Worm (Caenorhabditis elegans) whole organism, L2 larva: Measurements from ENCODE around the gene ugtp-1.

Source experiments
- C34F6.9 ChIP-seq: fragments of 150-350 bp; optimal IDR thresholded peaks from 2 replicates; lab custom pipeline; 2014; ENCODE audit warnings: missing biosample characterization, missing genetic modification characterization
- F13H6.1 ChIP-seq: sonication (generic microtip); optimal IDR thresholded peaks from 2 replicates; lab custom pipeline; 2016; ENCODE audit warnings: missing genetic modification characterization, missing compliant biosample characterization
- R02D3.7 ChIP-seq: fragments of 150-350 bp; optimal IDR thresholded peaks from 2 replicates; lab custom pipeline; 2014; ENCODE audit warnings: missing biosample characterization, missing genetic modification characterization
- Y55F3AM.14 ChIP-seq: fragments of 200-800 bp; sonication (Bioruptor generic); optimal IDR thresholded peaks from 2 replicates; lab custom pipeline; 2018; ENCODE audit warnings: mild to moderate bottlenecking, missing genetic modification characterization, missing compliant biosample characterization
- alr-1 ChIP-seq: fragments of 150-350 bp; optimal IDR thresholded peaks from 2 replicates; lab custom pipeline; 2014; ENCODE audit warnings: missing biosample characterization, missing genetic modification characterization
- blmp-1 ChIP-seq: sonication (generic microtip); optimal IDR thresholded peaks from 2 replicates; lab custom pipeline; 2017; ENCODE audit warnings: missing genetic modification characterization, mild to moderate bottlenecking, missing compliant biosample characterization, antibody characterized with exemption, moderate library complexity; ENCODE audit not compliant: insufficient read depth
- ceh-16 ChIP-seq: fragments of 150-350 bp; optimal IDR thresholded peaks from 2 replicates; lab custom pipeline; 2014; ENCODE audit warnings: missing biosample characterization, missing genetic modification characterization
- ceh-82 ChIP-seq: fragments of 150-350 bp; optimal IDR thresholded peaks from 2 replicates; lab custom pipeline; 2014; ENCODE audit warnings: missing biosample characterization, missing genetic modification characterization
- crh-2 ChIP-seq: sonication (generic microtip); optimal IDR thresholded peaks from 2 replicates; lab custom pipeline; 2017; ENCODE audit warnings: missing biosample characterization, missing genetic modification characterization
- dmd-4 ChIP-seq: sonication (generic microtip); optimal IDR thresholded peaks from 2 replicates; lab custom pipeline; 2017; ENCODE audit warnings: missing biosample characterization, missing genetic modification characterization
- egl-27 ChIP-seq: sonication (generic microtip); optimal IDR thresholded peaks from 3 replicates; lab custom pipeline; 2017; ENCODE audit warnings: missing biosample characterization, missing genetic modification reagents, missing genetic modification characterization
- elt-3 ChIP-seq: sonication (generic microtip); optimal IDR thresholded peaks from 2 replicates; lab custom pipeline; 2017; ENCODE audit warnings: missing biosample characterization, missing genetic modification characterization
- fos-1 ChIP-seq: fragments of 150-350 bp; optimal IDR thresholded peaks from 2 replicates; lab custom pipeline; 2014; ENCODE audit warnings: missing biosample characterization, missing genetic modification characterization
- gmeb-1 ChIP-seq: fragments of 150-350 bp; optimal IDR thresholded peaks from 2 replicates; lab custom pipeline; 2014; ENCODE audit warnings: missing biosample characterization, missing genetic modification characterization
- lin-11 ChIP-seq: fragments of 150-350 bp; sonication (generic microtip); optimal IDR thresholded peaks from 2 replicates; lab custom pipeline; 2014; ENCODE audit warnings: missing biosample characterization, missing genetic modification characterization, inconsistent platforms, mixed read lengths
- lin-13 ChIP-seq: fragments of 150-350 bp; optimal IDR thresholded peaks from 2 replicates; lab custom pipeline; 2014; ENCODE audit warnings: missing biosample characterization, missing genetic modification reagents, missing genetic modification characterization
- lsy-2 ChIP-seq, 2 experiments: fragments of 150-350 bp in 1 of 2; sonication (generic microtip) in 1 of 2; optimal IDR thresholded peaks; 2 replicates each; lab custom pipeline; 2014 to 2017; ENCODE audit warnings: missing biosample characterization in 2 of 2, missing genetic modification characterization in 2 of 2
- mab-5 ChIP-seq: fragments of 150-350 bp; optimal IDR thresholded peaks from 2 replicates; lab custom pipeline; 2014; ENCODE audit warnings: missing biosample characterization, missing genetic modification characterization
- mbf-1 ChIP-seq: sonication (generic microtip); optimal IDR thresholded peaks from 2 replicates; lab custom pipeline; 2017; ENCODE audit warnings: missing biosample characterization, missing genetic modification characterization
- mdl-1 ChIP-seq, 2 experiments: fragments of 150-350 bp in 1 of 2; sonication (generic microtip) in 1 of 2; optimal IDR thresholded peaks; 2 replicates each; lab custom pipeline; 2017; ENCODE audit warnings: missing biosample characterization in 2 of 2, missing genetic modification characterization in 2 of 2
- nhr-10 ChIP-seq: sonication (generic microtip); optimal IDR thresholded peaks from 2 replicates; lab custom pipeline; 2017; ENCODE audit warnings: missing biosample characterization, missing genetic modification characterization
- nhr-12 ChIP-seq: fragments of 150-350 bp; optimal IDR thresholded peaks from 2 replicates; lab custom pipeline; 2014; ENCODE audit warnings: missing biosample characterization, missing genetic modification characterization
- nhr-129 ChIP-seq: fragments of 150-350 bp; optimal IDR thresholded peaks from 2 replicates; lab custom pipeline; 2014; ENCODE audit warnings: missing biosample characterization, missing genetic modification characterization
- nhr-21 ChIP-seq: fragments of 150-350 bp; optimal IDR thresholded peaks from 2 replicates; lab custom pipeline; 2014; ENCODE audit warnings: missing biosample characterization, missing genetic modification characterization
- nhr-237 ChIP-seq: fragments of 150-350 bp; optimal IDR thresholded peaks from 2 replicates; lab custom pipeline; 2014; ENCODE audit warnings: missing biosample characterization, missing genetic modification characterization
- nhr-25 ChIP-seq: fragments of 150-350 bp; sonication (generic microtip); optimal IDR thresholded peaks from 3 replicates; lab custom pipeline; 2014; ENCODE audit warnings: missing biosample characterization, missing genetic modification characterization
- nhr-6 ChIP-seq: fragments of 150-350 bp; optimal IDR thresholded peaks from 2 replicates; lab custom pipeline; 2014; ENCODE audit warnings: missing biosample characterization, missing genetic modification characterization
- nhr-77 ChIP-seq: fragments of 150-350 bp; optimal IDR thresholded peaks from 2 replicates; lab custom pipeline; 2014; ENCODE audit warnings: missing biosample characterization, missing genetic modification characterization
- sem-4 ChIP-seq: fragments of 150-350 bp; optimal IDR thresholded peaks from 2 replicates; lab custom pipeline; 2014; ENCODE audit warnings: missing biosample characterization, missing genetic modification reagents, missing genetic modification characterization
- sma-3 ChIP-seq: sonication (generic microtip); optimal IDR thresholded peaks from 2 replicates; lab custom pipeline; 2016; ENCODE audit warnings: missing genetic modification reagents, missing genetic modification characterization, missing compliant biosample characterization
- sma-9 ChIP-seq, 2 experiments: fragments of 150-350 bp in 1 of 2; sonication (generic microtip) in 1 of 2; optimal IDR thresholded peaks; 2 replicates each; lab custom pipeline; 2014 to 2016; ENCODE audit warnings: missing genetic modification characterization in 2 of 2, mild to moderate bottlenecking in 1 of 2, missing biosample characterization in 1 of 2, missing compliant biosample characterization in 1 of 2, missing genetic modification reagents in 1 of 2, moderate library complexity in 1 of 2
- snpc-4 ChIP-seq: fragments of 150-350 bp; optimal IDR thresholded peaks from 2 replicates; lab custom pipeline; 2014; ENCODE audit warnings: missing biosample characterization, missing genetic modification characterization
- unc-55 ChIP-seq: fragments of 150-350 bp; sonication (generic microtip); optimal IDR thresholded peaks from 3 replicates; lab custom pipeline; 2014; ENCODE audit warnings: missing biosample characterization, missing genetic modification reagents, missing genetic modification characterization
- unc-62 ChIP-seq: fragments of 150-350 bp; optimal IDR thresholded peaks from 2 replicates; lab custom pipeline; 2014; ENCODE audit warnings: missing biosample characterization, missing genetic modification reagents, missing genetic modification characterization
- zag-1 ChIP-seq: fragments of 150-350 bp; optimal IDR thresholded peaks from 2 replicates; lab custom pipeline; 2014; ENCODE audit warnings: missing biosample characterization, missing genetic modification characterization
- ztf-1 ChIP-seq: fragments of 200-800 bp; sonication (Bioruptor generic); conservative IDR thresholded peaks from 2 replicates; pipeline ENCODE4 v1.3.6; 2022; ENCODE audit warnings: missing genetic modification characterization, missing compliant biosample characterization
- ztf-4 ChIP-seq: fragments of 150-350 bp; optimal IDR thresholded peaks from 2 replicates; lab custom pipeline; 2014; ENCODE audit warnings: missing biosample characterization, missing genetic modification characterization

The ugtp-1 gene

DNA sequence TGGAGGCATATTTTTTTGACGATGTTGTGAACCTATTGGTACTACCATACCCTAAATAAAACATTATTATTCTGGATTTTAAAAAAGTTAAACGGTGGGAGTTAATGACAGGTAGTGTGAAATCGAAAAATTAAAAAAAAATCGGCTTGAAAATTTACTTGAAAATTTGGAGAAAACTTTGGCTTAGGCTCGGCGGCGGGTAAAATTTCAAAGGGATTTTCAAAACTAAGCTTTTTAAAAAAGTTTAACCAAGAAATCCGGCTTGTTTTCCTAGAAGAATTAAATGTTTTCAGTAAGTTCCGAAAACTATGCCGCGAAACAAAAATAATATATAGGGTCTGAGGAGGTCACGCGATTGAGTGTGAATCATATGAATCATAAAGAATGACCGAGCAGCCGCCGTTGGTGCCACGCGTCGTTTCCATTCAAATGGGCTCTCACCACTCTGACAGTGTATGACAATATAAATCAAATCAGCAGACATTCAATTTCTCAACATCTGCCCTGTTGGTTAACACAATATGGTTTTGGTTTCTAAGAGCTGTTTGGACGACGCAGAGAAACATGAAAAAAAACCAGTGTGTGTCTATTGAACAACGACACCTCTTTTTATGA is 10.6 kb upstream of the ugtp-1 start, which contains the start of gene aak-1:
Gene aak-1, minus strand, starts transcription at position 51 of the 615 bp plus-strand sequence.
- TF ChIP-seq ztf-4 (tag; lab: Kevin White, UChicago) (no peak), lin-13 (GFP tag; lab: Kevin White, UChicago) (no peak), ztf-1 (GFP tag; lab: Robert Waterston, UW) (no peak), dmd-4 (tag; lab: Kevin White, UChicago) (no peak), nhr-129 (tag; lab: Kevin White, UChicago) (peak; percentile 5), Y55F3AM.14 (GFP tag; lab: Kevin White, UChicago) (no peak), lsy-2 (tag; optimal IDR thresholded peaks at IDR 0.05; lab: Kevin White, UChicago) (no peak), ceh-82 (no peak), mab-5 (tag; lab: Kevin White, UChicago) (no peak)

DNA sequence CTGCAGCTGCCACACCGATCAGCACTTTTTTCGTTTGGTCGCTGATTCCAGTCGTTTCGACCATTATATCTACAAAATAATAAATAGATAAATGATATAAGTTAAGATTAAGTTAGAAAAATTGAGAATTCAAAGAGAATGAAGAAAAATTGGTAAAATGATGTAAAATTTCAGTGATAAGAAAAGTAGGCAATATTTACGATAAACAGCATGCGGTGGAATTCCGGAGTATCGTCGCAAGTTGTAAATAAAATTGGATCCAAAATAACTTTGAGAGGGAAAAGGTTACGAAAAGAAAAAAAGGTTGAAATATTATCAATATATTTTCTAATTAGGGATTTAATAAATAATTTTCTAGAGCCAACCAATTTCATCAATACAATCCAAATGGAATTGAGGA is 4.2 kb upstream of the ugtp-1 start, which contains the start of gene tomm-70:
Gene tomm-70, minus strand, starts transcription at position 69 of the 400 bp plus-strand sequence.
- TF ChIP-seq C34F6.9 (tag; lab: Kevin White, UChicago): peak; percentile 36
- peak; percentile 9 for TF ChIP-seq gmeb-1 (tag; lab: Kevin White, UChicago)
- no peak for TF ChIP-seq ceh-16 (tag; lab: Kevin White, UChicago)
- peak; percentile 34 for TF ChIP-seq R02D3.7 (tag; lab: Kevin White, UChicago)
- peak in 1 of 2 experiments; percentile 25 for TF ChIP-seq lsy-2 (tag; optimal IDR thresholded peaks at IDR 0.05; lab: Kevin White, UChicago)
- no peak for TF ChIP-seq nhr-10 (tag; lab: Kevin White, UChicago)
- TF ChIP-seq nhr-129 (tag; lab: Kevin White, UChicago): peak; percentile 30
- no peak for TF ChIP-seq crh-2
- TF ChIP-seq ceh-82: no peak
- no peak for TF ChIP-seq zag-1 (tag; lab: Kevin White, UChicago)
- peak; percentile 31 for TF ChIP-seq unc-55 (GFP tag; lab: Kevin White, UChicago)
- TF ChIP-seq elt-3: no peak
- TF ChIP-seq nhr-77 (tag; lab: Kevin White, UChicago): no peak
- TF ChIP-seq blmp-1 (tag; lab: Kevin White, UChicago): no peak
- no peak for TF ChIP-seq sem-4 (tag; lab: Kevin White, UChicago)
- no peak for TF ChIP-seq lin-11 (tag; lab: Kevin White, UChicago)
- no peak for TF ChIP-seq nhr-237
- no peak for TF ChIP-seq fos-1 (tag; lab: Kevin White, UChicago)
- TF ChIP-seq, all 48 proteins: peak for 6

DNA sequence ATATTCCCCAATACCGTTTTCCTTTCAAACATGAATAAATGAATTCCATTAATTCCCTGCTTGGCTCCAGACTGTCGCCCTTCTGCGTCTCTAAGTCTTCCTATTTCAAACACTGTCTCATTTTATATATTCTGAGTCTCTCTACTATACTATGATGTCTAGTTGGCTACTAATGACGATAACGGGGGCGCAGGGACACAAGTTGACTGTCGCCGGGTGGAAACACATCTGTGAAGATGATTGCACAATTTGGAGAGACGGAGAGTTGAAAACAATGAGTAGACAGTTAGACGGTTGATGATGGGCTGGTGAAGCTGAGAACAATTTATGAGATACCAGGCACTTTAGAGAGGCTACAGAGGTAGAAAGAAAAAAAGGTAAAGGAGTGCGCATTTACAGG is 1.0 kb downstream of the ugtp-1 start, which contains the start of gene sma-2:
Gene sma-2, plus strand, starts transcription at position 194 of the 400 bp plus-strand sequence.
- TF ChIP-seq lsy-2 (tag; optimal IDR thresholded peaks at IDR 0.05; lab: Kevin White, UChicago) (peak in 1 of 2 experiments; percentile 45), nhr-25 (tag; lab: Kevin White, UChicago) (peak; percentile 74), lin-13 (GFP tag; lab: Kevin White, UChicago) (no peak), sem-4 (tag; lab: Kevin White, UChicago) (no peak), unc-62 (GFP tag; lab: Kevin White, UChicago) (no peak), gmeb-1 (tag; lab: Kevin White, UChicago) (peak; percentile 72), Y55F3AM.14 (GFP tag; lab: Kevin White, UChicago) (no peak), C34F6.9 (tag; lab: Kevin White, UChicago) (peak; percentile 29), nhr-129 (tag; lab: Kevin White, UChicago) (peak; percentile 68), nhr-21 (tag; lab: Kevin White, UChicago) (peak; percentile 52), mdl-1 (tag; optimal IDR thresholded peaks at IDR 0.05; lab: Kevin White, UChicago) (peak in 1 of 2 experiments; percentile 16), F13H6.1 (tag; lab: Kevin White, UChicago) (peak; percentile 88), egl-27 (tag; lab: Kevin White, UChicago) (peak; percentile 15), nhr-6 (tag; lab: Kevin White, UChicago) (no peak), fos-1 (tag; lab: Kevin White, UChicago) (peak; percentile 98), nhr-12 (no peak), snpc-4 (tag; lab: Kevin White, UChicago) (no peak), mbf-1 (tag; lab: Kevin White, UChicago) (no peak), ceh-16 (tag; lab: Kevin White, UChicago) (no peak), lin-11 (tag; lab: Kevin White, UChicago) (no peak), crh-2 (peak; percentile 85), sma-3 (GFP tag; lab: Kevin White, UChicago) (peak; percentile 99), alr-1 (tag; lab: Kevin White, UChicago) (no peak), ztf-1 (GFP tag; lab: Robert Waterston, UW) (no peak), sma-9 (GFP tag; optimal IDR thresholded peaks at IDR 0.05; lab: Kevin White, UChicago) (peak; percentile 91), sma-9 (tag; optimal IDR thresholded peaks at IDR 0.05; lab: Kevin White, UChicago) (no peak)
